Fruit fly (Drosophila melanogaster) whole organism, prepupa: ENCODE measurements around the gene Kcmf1.

Source experiments
- CG32006 ChIP-seq: fragments of 200-800 bp; sonication (Bioruptor generic); optimal IDR thresholded peaks from 3 replicates; lab custom pipeline; 2017; ENCODE audit warnings: missing biosample characterization, mild to moderate bottlenecking, missing genetic modification characterization
- CG6808 ChIP-seq: fragments of 200-800 bp; sonication (Bioruptor generic); optimal IDR thresholded peaks from 3 replicates; lab custom pipeline; 2017; ENCODE audit warnings: missing biosample characterization, missing genetic modification characterization, mild to moderate bottlenecking, moderate library complexity, missing genetic modification reagents
- Eip75B ChIP-seq: fragments of 200-800 bp; sonication (Bioruptor generic); optimal IDR thresholded peaks from 3 replicates; lab custom pipeline; 2016; ENCODE audit warnings: missing biosample characterization, missing genetic modification characterization
- esn ChIP-seq: fragments of 200-800 bp; sonication (Bioruptor generic); optimal IDR thresholded peaks from 2 replicates; lab custom pipeline; 2016; ENCODE audit warnings: missing biosample characterization, mild to moderate bottlenecking, missing genetic modification characterization, moderate library complexity

DNA sequence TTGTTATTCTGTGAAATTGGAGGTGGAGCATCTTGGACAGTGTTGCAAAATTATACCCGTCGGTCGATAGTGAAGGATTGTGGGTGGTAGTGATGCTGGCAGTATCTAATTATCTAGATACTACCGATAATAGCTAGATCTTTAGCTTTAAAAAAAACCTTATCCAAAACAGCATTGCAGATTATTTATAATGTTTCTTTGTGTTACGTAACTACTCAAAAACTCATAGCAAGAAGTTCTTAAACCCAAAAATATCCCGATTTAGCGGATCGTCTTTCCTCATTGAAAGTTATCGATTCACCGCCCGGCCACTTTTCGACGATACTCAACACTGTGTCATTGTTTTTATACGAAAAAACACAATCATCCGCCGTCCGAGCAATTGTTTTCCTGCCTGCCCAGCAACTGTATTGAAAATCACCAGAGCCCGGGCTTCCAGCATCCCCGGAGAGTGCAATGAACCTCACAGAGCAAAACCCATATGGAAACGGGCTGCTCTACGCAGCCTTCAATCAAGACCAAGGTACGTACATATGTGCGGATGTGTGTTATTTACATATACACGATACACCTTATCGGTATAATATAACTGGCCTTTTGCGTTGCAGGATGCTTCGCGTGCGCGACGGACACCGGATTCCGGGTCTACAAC is 21.7 kb downstream of the Kcmf1 start, which contains the start of gene CG11975:
- no peak for TF ChIP-seq CG32006 (GFP tag; lab: Kevin White, UChicago)
- TF ChIP-seq CG6808 (GFP tag; lab: Kevin White, UChicago): no peak
- no peak for TF ChIP-seq Eip75B (GFP tag; lab: Kevin White, UChicago)
- TF ChIP-seq esn (GFP tag; lab: Kevin White, UChicago): peak; percentile 84
